Worm (Caenorhabditis elegans) whole organism, mixed stage, embryonic: ENCODE results near the gene nspb-3.

Experiments
- ces-1 ChIP-seq: fragments of 150-350 bp; optimal IDR thresholded peaks from 2 replicates; lab custom pipeline; 2014; ENCODE audit warnings: missing biosample characterization, missing genetic modification reagents, missing genetic modification characterization
- drap-1 ChIP-seq: fragments of 200-800 bp; sonication (Bioruptor generic); optimal IDR thresholded peaks from 3 replicates; lab custom pipeline; 2018; ENCODE audit warnings: mild to moderate bottlenecking, missing genetic modification characterization, missing compliant biosample characterization
- lsy-2 ChIP-seq: fragments of 150-350 bp; optimal IDR thresholded peaks from 2 replicates; lab custom pipeline; 2014; ENCODE audit warnings: missing biosample characterization, missing genetic modification characterization
- mep-1 ChIP-seq: fragments of 150-350 bp; optimal IDR thresholded peaks from 2 replicates; lab custom pipeline; 2017; ENCODE audit warnings: missing biosample characterization, missing genetic modification reagents, missing genetic modification characterization, inconsistent platforms
- nhr-12 ChIP-seq: fragments of 150-350 bp; optimal IDR thresholded peaks from 2 replicates; lab custom pipeline; 2014; ENCODE audit warnings: missing biosample characterization, missing genetic modification characterization
- nhr-237 ChIP-seq: fragments of 150-350 bp; optimal IDR thresholded peaks from 2 replicates; lab custom pipeline; 2014; ENCODE audit warnings: missing biosample characterization, missing genetic modification characterization
- nhr-28 ChIP-seq: fragments of 150-350 bp; optimal IDR thresholded peaks from 2 replicates; lab custom pipeline; 2014; ENCODE audit warnings: missing biosample characterization, missing genetic modification characterization
- pha-4 ChIP-seq: fragments of 150-350 bp; optimal IDR thresholded peaks from 2 replicates; lab custom pipeline; 2018; ENCODE audit warnings: missing biosample characterization, missing genetic modification reagents, missing genetic modification characterization
- tbx-8 ChIP-seq: fragments of 200-800 bp; sonication (Bioruptor generic); optimal IDR thresholded peaks from 2 replicates; lab custom pipeline; 2018; ENCODE audit warnings: mild to moderate bottlenecking, missing genetic modification characterization, moderate library complexity, missing compliant biosample characterization
- unc-39 ChIP-seq: fragments of 150-350 bp; optimal IDR thresholded peaks from 2 replicates; lab custom pipeline; 2014; ENCODE audit warnings: missing biosample characterization, missing genetic modification characterization
- unc-62 ChIP-seq: fragments of 150-350 bp; optimal IDR thresholded peaks from 2 replicates; lab custom pipeline; 2014; ENCODE audit warnings: missing biosample characterization, missing genetic modification reagents, missing genetic modification characterization
- zip-8 ChIP-seq: fragments of 150-350 bp; optimal IDR thresholded peaks from 2 replicates; lab custom pipeline; 2014; ENCODE audit warnings: missing biosample characterization, missing genetic modification characterization
- ztf-11 ChIP-seq: fragments of 150-350 bp; optimal IDR thresholded peaks from 2 replicates; lab custom pipeline; 2014; ENCODE audit warnings: missing biosample characterization, missing genetic modification characterization

ce11 chrIV:6588080-6588613 is 6.6 kb downstream of the nspb-3 start:
- TF ChIP-seq tbx-8 (no peak), nhr-237 (tag; lab: Kevin White, UChicago) (no peak), mep-1 (tag; lab: Kevin White, UChicago) (no peak), nhr-28 (tag; lab: Kevin White, UChicago) (no peak), pha-4 (tag; lab: Kevin White, UChicago) (no peak), unc-62 (no peak), ztf-11 (tag; lab: Kevin White, UChicago) (no peak), ces-1 (GFP tag; lab: Kevin White, UChicago) (no peak), zip-8 (tag; lab: Kevin White, UChicago) (no peak), lsy-2 (tag; lab: Kevin White, UChicago) (no peak), unc-39 (tag; lab: Kevin White, UChicago) (no peak), nhr-12 (tag; lab: Kevin White, UChicago) (no peak), drap-1 (no peak)
